Fruit fly (Drosophila melanogaster): Measurements from ENCODE around the gene colt.

colt gene

DNA sequence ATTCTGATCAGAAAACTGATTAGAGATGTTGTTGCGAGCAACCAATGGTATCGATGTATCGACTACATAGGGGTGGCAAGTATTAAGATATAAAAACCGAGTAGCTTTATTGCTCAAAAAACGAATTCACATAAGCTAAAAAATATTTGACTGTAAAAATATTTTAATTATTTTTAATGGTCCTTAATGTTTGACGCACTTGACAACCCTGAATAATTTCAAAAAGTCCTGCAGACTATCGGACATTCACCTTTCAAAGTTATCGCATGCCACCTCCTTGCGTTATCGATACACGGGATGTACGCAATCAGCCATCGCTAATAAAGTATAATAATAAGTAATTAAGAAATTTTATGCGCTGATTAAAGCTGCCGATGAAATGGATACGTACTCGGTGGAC is 10.2 kb downstream of the colt start, which contains the start of the genes HemK2, Snapin and Tnpo-SR (continued):
- TF ChIP-seq CG13296 (GFP tag; optimal IDR thresholded peaks at IDR 0.05), result peak; percentile 89
- peak; percentile 95 for TF ChIP-seq CG11456 (GFP tag; IDR thresholded peaks at IDR 0.05)
- TF ChIP-seq btn (GFP tag; optimal IDR thresholded peaks at IDR 0.05), result peak; percentile 53
- peak; percentile 87 for TF ChIP-seq Drgx (GFP tag; IDR thresholded peaks at IDR 0.05)
- TF ChIP-seq chm (GFP tag; IDR thresholded peaks at IDR 0.05), result peak; percentile 86
- peak; percentile 26 for TF ChIP-seq Mes4 (GFP tag; optimal IDR thresholded peaks at IDR 0.05)
- no peak for TF ChIP-seq h (optimal IDR thresholded peaks at IDR 0.05)
- TF ChIP-seq CG9797 (GFP tag; optimal IDR thresholded peaks at IDR 0.05), result peak; percentile 62
- peak; percentile 88 for TF ChIP-seq CG15514 (GFP tag; optimal IDR thresholded peaks at IDR 0.05)
- TF ChIP-seq Xbp1 (GFP tag; optimal IDR thresholded peaks at IDR 0.05), result peak; percentile 94
- no peak for TF ChIP-seq prd (optimal IDR thresholded peaks at IDR 0.05)
- TF ChIP-seq prd (GFP tag; IDR thresholded peaks at IDR 0.05), result peak; percentile 97
- TF ChIP-seq CG4360 (GFP tag; IDR thresholded peaks at IDR 0.05), result peak; percentile 50
- TF ChIP-seq zfh1 (GFP tag; IDR thresholded peaks at IDR 0.05), result peak; percentile 96
- TF ChIP-seq al (GFP tag; IDR thresholded peaks at IDR 0.05), result peak; percentile 92
- peak; percentile 94 for TF ChIP-seq CG11247 (GFP tag; IDR thresholded peaks at IDR 0.05)
- peak; percentile 73 for TF ChIP-seq CG7271 (tag; optimal IDR thresholded peaks at IDR 0.05)
- TF ChIP-seq CG1832 (GFP tag; optimal IDR thresholded peaks at IDR 0.05), result no peak
- TF ChIP-seq Mad (GFP tag; optimal IDR thresholded peaks at IDR 0.05), result peak; percentile 67
- peak; percentile 92 for TF ChIP-seq ase (GFP tag; IDR thresholded peaks at IDR 0.05)
- TF ChIP-seq CG12391 (tag; optimal IDR thresholded peaks at IDR 0.05), result peak; percentile 96
- TF ChIP-seq CG3838 (GFP tag; optimal IDR thresholded peaks at IDR 0.05), result peak; percentile 80
- TF ChIP-seq CG2120 (GFP tag; optimal IDR thresholded peaks at IDR 0.05), result peak; percentile 96
- TF ChIP-seq CG8924 (tag; optimal IDR thresholded peaks at IDR 0.05), result peak; percentile 92
- peak; percentile 59; the same call in 1 of the 3 replicates for TF ChIP-seq C15 (GFP tag; IDR thresholded peaks at IDR 0.05)
- TF ChIP-seq aop (GFP tag; IDR thresholded peaks at IDR 0.05), result peak; percentile 83
- TF ChIP-seq CoRest (tag; optimal IDR thresholded peaks at IDR 0.05), result peak; percentile 94
- TF ChIP-seq Eip74EF (GFP tag; optimal IDR thresholded peaks at IDR 0.05), result peak in 1 of 2 experiments; percentile 67
- TF ChIP-seq Fer1 (GFP tag; optimal IDR thresholded peaks at IDR 0.05), result peak; percentile 92
- peak; percentile 78 for TF ChIP-seq odd (GFP tag; optimal IDR thresholded peaks at IDR 0.05)
- TF ChIP-seq bsh (GFP tag; optimal IDR thresholded peaks at IDR 0.05), result peak in 1 of 2 experiments; percentile 88
- TF ChIP-seq BEAF-32 (GFP tag; optimal IDR thresholded peaks at IDR 0.05), result peak; percentile 99
- no peak for TF ChIP-seq bigmax (GFP tag; optimal IDR thresholded peaks at IDR 0.05)
- peak; percentile 93 for TF ChIP-seq Hmr (GFP tag; optimal IDR thresholded peaks at IDR 0.05)
- TF ChIP-seq CG34376 (GFP tag; optimal IDR thresholded peaks at IDR 0.05), result peak; percentile 92
- peak; percentile 88 for TF ChIP-seq az2 (GFP tag; optimal IDR thresholded peaks at IDR 0.05)
- peak; percentile 55 for TF ChIP-seq CG12071 (GFP tag; optimal IDR thresholded peaks at IDR 0.05)
- TF ChIP-seq tio (GFP tag; optimal IDR thresholded peaks at IDR 0.05), result no peak
- peak; percentile 6 for TF ChIP-seq CG15479 (GFP tag; optimal IDR thresholded peaks at IDR 0.05)
- peak; percentile 86 for TF ChIP-seq danr (GFP tag; IDR thresholded peaks at IDR 0.05)
- peak; percentile 77 for TF ChIP-seq Elba2 (GFP tag; optimal IDR thresholded peaks at IDR 0.05)
- peak; percentile 88 for TF ChIP-seq CG10267 (tag; optimal IDR thresholded peaks at IDR 0.05)
- peak; percentile 77; the same call in 1 of the 2 replicates for TF ChIP-seq Gsc (GFP tag; IDR thresholded peaks at IDR 0.05)
- TF ChIP-seq CG17568 (GFP tag; optimal IDR thresholded peaks at IDR 0.05), result peak; percentile 76
- peak; percentile 91 for TF ChIP-seq Mrtf (GFP tag; IDR thresholded peaks at IDR 0.05)
- TF ChIP-seq Dfd (GFP tag; optimal IDR thresholded peaks at IDR 0.05), result no peak
- TF ChIP-seq CG10543 (GFP tag; optimal IDR thresholded peaks at IDR 0.05), result peak; percentile 95
- peak; percentile 70; the same call in 1 of the 2 replicates for TF ChIP-seq Poxn (GFP tag; IDR thresholded peaks at IDR 0.05)
- peak; percentile 88 for TF ChIP-seq Meics (GFP tag; optimal IDR thresholded peaks at IDR 0.05)
- peak; percentile 94 for TF ChIP-seq CG14710 (tag; optimal IDR thresholded peaks at IDR 0.05)
- TF ChIP-seq CG3065 (GFP tag; optimal IDR thresholded peaks at IDR 0.05), result peak; percentile 89
